Fruit fly (Drosophila melanogaster) whole organism, embryonic: ENCODE results near the gene CG42259.

ENCODE experiments used
- CG10274 ChIP-seq: fragments of 200-800 bp; sonication (Bioruptor generic); optimal IDR thresholded peaks from 3 replicates; lab custom pipeline; 2017; ENCODE audit warnings: missing biosample characterization, mild to moderate bottlenecking, missing genetic modification characterization
- CG9727 ChIP-seq: fragments of 200-800 bp; sonication (Bioruptor generic); optimal IDR thresholded peaks from 3 replicates; lab custom pipeline; 2017; ENCODE audit warnings: missing biosample characterization, mild to moderate bottlenecking, missing genetic modification characterization
- dimm ChIP-seq: fragments of 200-800 bp; sonication (Bioruptor generic); IDR thresholded peaks from 2 replicates; pipeline ENCODE4 v1.3.6; 2022; ENCODE audit warnings: missing biosample characterization, missing genetic modification characterization
- insv ChIP-seq, 2 experiments: fragments of 200-800 bp; sonication (Bioruptor generic); optimal IDR thresholded peaks; 3 replicates each; lab custom pipeline; 2016 to 2018; ENCODE audit warnings: missing biosample characterization in 2 of 2, missing genetic modification characterization in 2 of 2

dm6 chrX:1033066-1033465, 13.0 kb upstream of the CG42259 start:
- TF ChIP-seq CG10274 (GFP tag; lab: Kevin White, UChicago): no peak
- TF ChIP-seq CG9727 (GFP tag; lab: Kevin White, UChicago): no peak
- no peak for TF ChIP-seq insv (GFP tag; optimal IDR thresholded peaks at IDR 0.05; lab: Kevin White, UChicago)
- no peak for TF ChIP-seq dimm (GFP tag; lab: Robert Waterston, UW)
